Fruit fly (Drosophila melanogaster) whole organism, prepupa: Measurements from ENCODE around the gene t-cup.

Source experiments
- CG11294 ChIP-seq: fragments of 200-800 bp; sonication (Bioruptor generic); IDR thresholded peaks from 2 replicates; pipeline ENCODE4 v1.3.6; 2022; ENCODE audit warnings: missing biosample characterization, missing genetic modification characterization
- esn ChIP-seq: fragments of 200-800 bp; sonication (Bioruptor generic); optimal IDR thresholded peaks from 2 replicates; lab custom pipeline; 2016; ENCODE audit warnings: missing biosample characterization, mild to moderate bottlenecking, missing genetic modification characterization, moderate library complexity

dm6 chr2L:12459191-12459590, 37.9 kb downstream of the t-cup start:
- TF ChIP-seq CG11294 (GFP tag; lab: Robert Waterston, UW) (no peak), esn (GFP tag; lab: Kevin White, UChicago) (no peak)
